Fruit fly (Drosophila melanogaster) whole organism, embryonic: Measurements from ENCODE around the gene CG34300.

Source experiments
- Aef1 ChIP-seq: fragments of 200-800 bp; sonication (Bioruptor generic); IDR thresholded peaks from 3 replicates; pipeline ENCODE4 v1.3.6; 2022; ENCODE audit warnings: missing biosample characterization, missing genetic modification characterization
- Atf3 ChIP-seq: fragments of 200-800 bp; sonication (Bioruptor generic); optimal IDR thresholded peaks from 3 replicates; lab custom pipeline; 2016; ENCODE audit warnings: missing biosample characterization, missing genetic modification characterization
- B-H1 ChIP-seq: fragments of 200-800 bp; sonication (Bioruptor generic); IDR thresholded peaks from 3 replicates; pipeline ENCODE4 v1.3.6; 2022; ENCODE audit warnings: missing biosample characterization, missing genetic modification characterization
- CG11085 ChIP-seq: fragments of 200-800 bp; sonication (Bioruptor generic); IDR thresholded peaks from 2 replicates; pipeline ENCODE4 v1.3.6; 2022; ENCODE audit warnings: missing biosample characterization, missing genetic modification characterization
- CG12391 ChIP-seq: fragments of 200-800 bp; sonication (Bioruptor generic); optimal IDR thresholded peaks from 3 replicates; lab custom pipeline; 2018; ENCODE audit warnings: missing biosample characterization, mild to moderate bottlenecking, missing genetic modification characterization, moderate library complexity
- CG12769 ChIP-seq: fragments of 200-800 bp; sonication (Bioruptor generic); optimal IDR thresholded peaks from 2 replicates; lab custom pipeline; 2019; ENCODE audit warnings: missing biosample characterization, mild to moderate bottlenecking, missing genetic modification characterization, moderate library complexity
- CG13424 ChIP-seq: fragments of 200-800 bp; sonication (Bioruptor generic); optimal IDR thresholded peaks from 2 replicates; lab custom pipeline; 2019; ENCODE audit warnings: missing biosample characterization, mild to moderate bottlenecking, missing genetic modification characterization, moderate library complexity
- CG13624 ChIP-seq: fragments of 200-800 bp; sonication (Bioruptor generic); optimal IDR thresholded peaks from 2 replicates; lab custom pipeline; 2016; ENCODE audit warnings: missing biosample characterization, missing genetic modification characterization
- CG1603 ChIP-seq: fragments of 200-800 bp; sonication (Bioruptor generic); optimal IDR thresholded peaks from 2 replicates; lab custom pipeline; 2019; ENCODE audit warnings: missing biosample characterization, mild to moderate bottlenecking, missing genetic modification characterization, moderate library complexity
- CG17568 ChIP-seq: fragments of 200-800 bp; sonication (Bioruptor generic); optimal IDR thresholded peaks from 2 replicates; lab custom pipeline; 2018; ENCODE audit warnings: missing biosample characterization, mild to moderate bottlenecking, missing genetic modification characterization, moderate library complexity
- CG18262 ChIP-seq: fragments of 200-800 bp; optimal IDR thresholded peaks from 3 replicates; lab custom pipeline; 2019; ENCODE audit warnings: missing biosample characterization, mild to moderate bottlenecking, missing genetic modification characterization, moderate library complexity
- CG18599 ChIP-seq: fragments of 200-800 bp; sonication (Bioruptor generic); optimal IDR thresholded peaks from 3 replicates; lab custom pipeline; 2017; ENCODE audit warnings: missing biosample characterization, missing genetic modification characterization, mild to moderate bottlenecking, moderate library complexity, missing genetic modification reagents
- CG18619 ChIP-seq: fragments of 200-800 bp; sonication (Bioruptor generic); optimal IDR thresholded peaks from 3 replicates; lab custom pipeline; 2017; ENCODE audit warnings: missing biosample characterization, mild to moderate bottlenecking, missing genetic modification characterization
- CG18764 ChIP-seq: fragments of 200-800 bp; sonication (Bioruptor generic); optimal IDR thresholded peaks from 3 replicates; lab custom pipeline; 2016; ENCODE audit warnings: missing biosample characterization, missing genetic modification characterization
- CG2120 ChIP-seq: fragments of 200-800 bp; sonication (Bioruptor generic); optimal IDR thresholded peaks from 3 replicates; lab custom pipeline; 2016; ENCODE audit warnings: missing biosample characterization, missing genetic modification characterization
- CG2712 ChIP-seq: fragments of 200-800 bp; optimal IDR thresholded peaks from 3 replicates; lab custom pipeline; 2019; ENCODE audit warnings: missing biosample characterization, mild to moderate bottlenecking, missing genetic modification characterization, moderate library complexity
- CG2889 ChIP-seq: fragments of 200-800 bp; sonication (Bioruptor generic); IDR thresholded peaks from 3 replicates; pipeline ENCODE4 v1.3.6; 2022; ENCODE audit warnings: missing biosample characterization, missing genetic modification characterization
- CG32767 ChIP-seq: fragments of 200-800 bp; sonication (Bioruptor generic); IDR thresholded peaks from 2 replicates; pipeline ENCODE4 v1.3.6; 2022; ENCODE audit warnings: missing biosample characterization, missing genetic modification characterization
- CG34376 ChIP-seq: fragments of 200-800 bp; sonication (Bioruptor generic); optimal IDR thresholded peaks from 2 replicates; lab custom pipeline; 2018; ENCODE audit warnings: missing biosample characterization, mild to moderate bottlenecking, missing genetic modification characterization
- CG4424 ChIP-seq: fragments of 200-800 bp; sonication (Bioruptor generic); optimal IDR thresholded peaks from 3 replicates; lab custom pipeline; 2016; ENCODE audit warnings: missing biosample characterization, missing genetic modification characterization
- CG6683 ChIP-seq: fragments of 200-800 bp; sonication (Bioruptor generic); optimal IDR thresholded peaks from 2 replicates; lab custom pipeline; 2017; ENCODE audit warnings: missing biosample characterization, mild to moderate bottlenecking, missing genetic modification characterization, missing genetic modification reagents
- CG8388 ChIP-seq: fragments of 200-800 bp; sonication (Bioruptor generic); optimal IDR thresholded peaks from 2 replicates; lab custom pipeline; 2019; ENCODE audit warnings: missing biosample characterization, mild to moderate bottlenecking, missing genetic modification characterization, moderate library complexity
- D ChIP-seq, 2 experiments: fragments of 200-800 bp in 1 of 2; fragments of >200 bp in 1 of 2; sonication (Bioruptor generic) in 1 of 2; optimal IDR thresholded peaks; 2 replicates in 1 of 2; 3 replicates in 1 of 2; lab custom pipeline; 2017; ENCODE audit warnings: mild to moderate bottlenecking in 1 of 2, missing biosample characterization in 1 of 2, missing genetic modification characterization in 1 of 2, missing genetic modification reagents in 1 of 2
- E2f1 ChIP-seq: fragments of 200-800 bp; sonication (Bioruptor generic); IDR thresholded peaks from 2 replicates; pipeline ENCODE4 v1.3.6; 2022; ENCODE audit warnings: missing biosample characterization, missing genetic modification characterization
- Hmr ChIP-seq: fragments of 200-800 bp; sonication (Bioruptor generic); optimal IDR thresholded peaks from 3 replicates; lab custom pipeline; 2017; ENCODE audit warnings: mild to moderate bottlenecking, missing biosample characterization, missing genetic modification reagents, missing genetic modification characterization
- Hr51 ChIP-seq, 2 experiments: fragments of 200-800 bp; sonication (Bioruptor generic); optimal IDR thresholded peaks; 2 replicates in 1 of 2; 3 replicates in 1 of 2; lab custom pipeline; 2016 to 2018; ENCODE audit warnings: missing biosample characterization in 2 of 2, missing genetic modification characterization in 2 of 2, mild to moderate bottlenecking in 1 of 2, moderate library complexity in 1 of 2
- NfI ChIP-seq: fragments of 200-800 bp; sonication (Bioruptor generic); optimal IDR thresholded peaks from 3 replicates; lab custom pipeline; 2018; ENCODE audit warnings: missing biosample characterization, mild to moderate bottlenecking, missing genetic modification characterization, moderate library complexity
- Optix ChIP-seq: fragments of 200-800 bp; sonication (Bioruptor generic); IDR thresholded peaks from 3 replicates; pipeline ENCODE4 v1.3.6; 2022; ENCODE audit warnings: missing biosample characterization, missing genetic modification characterization
- Poxn ChIP-seq: fragments of 200-800 bp; sonication (Bioruptor generic); IDR thresholded peaks from 2 replicates; pipeline ENCODE4 v1.3.6; 2022; ENCODE audit warnings: missing biosample characterization, missing genetic modification characterization
- Sox102F ChIP-seq: fragments of 200-800 bp; sonication (Bioruptor generic); optimal IDR thresholded peaks from 2 replicates; lab custom pipeline; 2018; ENCODE audit warnings: missing biosample characterization, mild to moderate bottlenecking, missing genetic modification characterization, moderate library complexity
- Tbp ChIP-seq: fragments of >200 bp; optimal IDR thresholded peaks from 2 replicates; lab custom pipeline; 2018; ENCODE audit warnings: missing biosample characterization, missing genetic modification characterization
- caup ChIP-seq: fragments of 200-800 bp; sonication (Bioruptor generic); optimal IDR thresholded peaks from 3 replicates; lab custom pipeline; 2017; ENCODE audit warnings: missing biosample characterization, mild to moderate bottlenecking, missing genetic modification characterization, moderate library complexity; ENCODE audit not compliant: severe bottlenecking
- cg ChIP-seq: fragments of 200-800 bp; sonication (Bioruptor generic); optimal IDR thresholded peaks from 3 replicates; lab custom pipeline; 2019; ENCODE audit warnings: missing biosample characterization, mild to moderate bottlenecking, missing genetic modification characterization, moderate library complexity
- ci ChIP-seq: fragments of 200-800 bp; sonication (Bioruptor generic); IDR thresholded peaks from 3 replicates; pipeline ENCODE4 v1.3.6; 2022; ENCODE audit warnings: missing biosample characterization, missing genetic modification characterization
- dati ChIP-seq: fragments of 200-800 bp; sonication (Bioruptor generic); IDR thresholded peaks from 2 replicates; pipeline ENCODE4 v1.3.6; 2022; ENCODE audit warnings: missing biosample characterization, missing genetic modification characterization
- dysf ChIP-seq: fragments of 200-800 bp; sonication (Bioruptor generic); IDR thresholded peaks from 3 replicates; pipeline ENCODE4 v1.3.6; 2022; ENCODE audit warnings: missing biosample characterization, missing genetic modification characterization
- ewg ChIP-seq: fragments of 200-800 bp; sonication (Bioruptor generic); optimal IDR thresholded peaks from 3 replicates; lab custom pipeline; 2017; ENCODE audit warnings: mild to moderate bottlenecking, missing biosample characterization, missing genetic modification reagents, missing genetic modification characterization
- gem ChIP-seq: fragments of 200-800 bp; sonication (Bioruptor generic); optimal IDR thresholded peaks from 2 replicates; lab custom pipeline; 2019; ENCODE audit warnings: missing biosample characterization, mild to moderate bottlenecking, missing genetic modification characterization, moderate library complexity
- lab ChIP-seq: fragments of 200-800 bp; sonication (Bioruptor generic); optimal IDR thresholded peaks from 3 replicates; lab custom pipeline; 2017; ENCODE audit warnings: missing biosample characterization, missing genetic modification characterization, mild to moderate bottlenecking, moderate library complexity, missing genetic modification reagents
- lbe ChIP-seq: fragments of 200-800 bp; sonication (Bioruptor generic); optimal IDR thresholded peaks from 2 replicates; lab custom pipeline; 2016; ENCODE audit warnings: missing biosample characterization, mild to moderate bottlenecking, missing genetic modification characterization
- otp ChIP-seq: fragments of 200-800 bp; sonication (Bioruptor generic); IDR thresholded peaks from 3 replicates; pipeline ENCODE4, ENCODE4 v1.3.6; 2022; ENCODE audit warnings: missing biosample characterization, missing genetic modification characterization
- phol ChIP-seq: fragments of 200-800 bp; sonication (Bioruptor generic); optimal IDR thresholded peaks from 3 replicates; lab custom pipeline; 2018; ENCODE audit warnings: missing biosample characterization, mild to moderate bottlenecking, missing genetic modification characterization, moderate library complexity
- pros ChIP-seq: fragments of 200-800 bp; sonication (Bioruptor generic); optimal IDR thresholded peaks from 3 replicates; lab custom pipeline; 2019; ENCODE audit warnings: missing biosample characterization, mild to moderate bottlenecking, missing genetic modification characterization, moderate library complexity
- sens ChIP-seq: fragments of 200-800 bp; sonication (Bioruptor generic); peaks from one replicate; lab custom pipeline; 2016; ENCODE audit warnings: missing biosample characterization, missing genetic modification characterization
- slbo ChIP-seq: fragments of 200-800 bp; sonication (Bioruptor generic); IDR thresholded peaks from 2 replicates; pipeline ENCODE4 v1.3.6; 2022; ENCODE audit warnings: missing biosample characterization, missing genetic modification characterization
- slp2 ChIP-seq: fragments of 200-800 bp; sonication (Bioruptor generic); optimal IDR thresholded peaks from 2 replicates; lab custom pipeline; 2016; ENCODE audit warnings: missing biosample characterization, missing genetic modification characterization
- stwl ChIP-seq: fragments of 200-800 bp; sonication (Bioruptor generic); optimal IDR thresholded peaks from 3 replicates; lab custom pipeline; 2018; ENCODE audit warnings: missing biosample characterization, mild to moderate bottlenecking, missing genetic modification characterization, moderate library complexity
- vfl ChIP-seq: fragments of 200-800 bp; sonication (Bioruptor generic); optimal IDR thresholded peaks from 2 replicates; lab custom pipeline; 2016; ENCODE audit warnings: missing biosample characterization, missing genetic modification characterization
- vvl ChIP-seq: fragments of 200-800 bp; sonication (Bioruptor generic); IDR thresholded peaks from 2 replicates; pipeline ENCODE4 v1.3.6; 2022; ENCODE audit warnings: missing biosample characterization, missing genetic modification characterization

Gene CG34300

dm6 chr3R:30280312-30280711 lies 26.1 kb downstream of the CG34300 start (continued):
- 0 out of 2 replicates have a peak, but pooled peaks have one; percentile 49 for TF ChIP-seq Poxn
- peak; percentile 23 for TF ChIP-seq Sox102F (GFP tag; lab: Kevin White, UChicago)
- peak; percentile 4 for TF ChIP-seq caup
- TF ChIP-seq CG18619 (GFP tag; lab: Kevin White, UChicago): peak; percentile 4
- peak; percentile 31 for TF ChIP-seq CG2712 (tag; lab: Kevin White, UChicago)
- TF ChIP-seq CG8388: peak; percentile 2
- TF ChIP-seq Optix: 0 out of 3 replicates have a peak, but pooled peaks have one; percentile 8
- peak; percentile 65 for TF ChIP-seq lab (GFP tag; lab: Kevin White, UChicago)
- peak; percentile 55 for TF ChIP-seq CG2120 (GFP tag; lab: Kevin White, UChicago)
- TF ChIP-seq Tbp (GFP tag; lab: Kevin White, UChicago): no peak
- peak; percentile 6; the same call in 1 of the 2 replicates for TF ChIP-seq dati
- TF ChIP-seq NfI: peak; percentile 5
- TF ChIP-seq CG12769 (tag; lab: Kevin White, UChicago): peak; percentile 4
- peak; percentile 67 for TF ChIP-seq lbe (GFP tag; lab: Kevin White, UChicago)
- TF ChIP-seq Hmr (GFP tag; lab: Kevin White, UChicago): peak; percentile 26
- TF ChIP-seq ewg (GFP tag; lab: Kevin White, UChicago): no peak
- no peak for TF ChIP-seq CG13424 (tag; lab: Kevin White, UChicago)
- TF ChIP-seq stwl (tag; lab: Kevin White, UChicago): no peak
- TF ChIP-seq E2f1 (GFP tag; lab: Robert Waterston, UW): peak; percentile 18; the same call in 1 of the 2 replicates
- peak; percentile 8 for TF ChIP-seq CG12391
- no peak for TF ChIP-seq CG13624 (GFP tag; lab: Kevin White, UChicago)
- TF ChIP-seq CG4424: peak; percentile 5
- 0 out of 3 replicates have a peak, but pooled peaks have one; percentile 8 for TF ChIP-seq ci (GFP tag; lab: Robert Waterston, UW)
- TF ChIP-seq CG1603: peak; percentile 26
- TF ChIP-seq vfl (GFP tag; lab: Kevin White, UChicago): no peak
- TF ChIP-seq vvl (GFP tag; lab: Robert Waterston, UW): peak; percentile 53; the same call in 1 of the 2 replicates
- no peak for TF ChIP-seq CG34376
- TF ChIP-seq slbo (GFP tag; lab: Robert Waterston, UW): peak; percentile 52
- peak in 1 of 2 experiments; percentile 2 for TF ChIP-seq Hr51 (GFP tag; optimal IDR thresholded peaks at IDR 0.05; lab: Kevin White, UChicago)
- no peak for TF ChIP-seq CG11085 (GFP tag; lab: Robert Waterston, UW)
- TF ChIP-seq CG6683 (GFP tag; lab: Kevin White, UChicago): no peak
- peak; percentile 12 for TF ChIP-seq phol (tag; lab: Kevin White, UChicago)
- no peak for TF ChIP-seq cg (GFP tag; lab: Kevin White, UChicago)
- no peak for TF ChIP-seq CG18764 (GFP tag; lab: Kevin White, UChicago)
- TF ChIP-seq D (optimal IDR thresholded peaks at IDR 0.05; lab: Kevin White, UChicago): no peak
- TF ChIP-seq D (GFP tag; optimal IDR thresholded peaks at IDR 0.05; lab: Kevin White, UChicago): no peak
- TF ChIP-seq Aef1 (GFP tag; lab: Robert Waterston, UW): 0 out of 3 replicates have a peak, but pooled peaks have one; percentile 14
- TF ChIP-seq sens: peak; percentile 86
- TF ChIP-seq CG18599: peak; percentile 30
- no peak for TF ChIP-seq CG32767 (GFP tag; lab: Robert Waterston, UW)
- TF ChIP-seq CG18262 (tag; lab: Kevin White, UChicago): peak; percentile 23
- 0 out of 3 replicates have a peak, but pooled peaks have one; percentile 15 for TF ChIP-seq dysf (GFP tag; lab: Robert Waterston, UW)
- no peak for TF ChIP-seq slp2
- no peak for TF ChIP-seq Atf3 (GFP tag; lab: Kevin White, UChicago)
- TF ChIP-seq CG17568 (GFP tag; lab: Kevin White, UChicago): no peak
- TF ChIP-seq otp (GFP tag; lab: Robert Waterston, UW): peak; percentile 35; the same call in 1 of the 3 replicates
- TF ChIP-seq CG2889 (GFP tag; lab: Robert Waterston, UW): peak; percentile 24; the same call in 1 of the 3 replicates
- no peak for TF ChIP-seq pros (GFP tag; lab: Kevin White, UChicago)
- peak; percentile 64 for TF ChIP-seq gem (tag; lab: Kevin White, UChicago)
- no peak for TF ChIP-seq B-H1 (GFP tag; lab: Robert Waterston, UW)
